Worm (Caenorhabditis elegans) whole organism, L4/young adult: ENCODE data around the gene T19D12.1.

ENCODE experiments used
- W03F9.2 ChIP-seq: fragments of 150-350 bp; optimal IDR thresholded peaks from 2 replicates; lab custom pipeline; 2014; ENCODE audit warnings: missing biosample characterization, missing genetic modification characterization
- dao-5 ChIP-seq: sonication (generic microtip); optimal IDR thresholded peaks from 2 replicates; lab custom pipeline; 2016; ENCODE audit warnings: missing genotype, missing genetic modification characterization, moderate library complexity, missing compliant biosample characterization
- him-1 ChIP-seq: sonication (generic microtip); optimal IDR thresholded peaks from 2 replicates; lab custom pipeline; 2016; ENCODE audit warnings: missing genotype, missing genetic modification reagents, missing genetic modification characterization, missing compliant biosample characterization

Gene T19D12.1

DNA sequence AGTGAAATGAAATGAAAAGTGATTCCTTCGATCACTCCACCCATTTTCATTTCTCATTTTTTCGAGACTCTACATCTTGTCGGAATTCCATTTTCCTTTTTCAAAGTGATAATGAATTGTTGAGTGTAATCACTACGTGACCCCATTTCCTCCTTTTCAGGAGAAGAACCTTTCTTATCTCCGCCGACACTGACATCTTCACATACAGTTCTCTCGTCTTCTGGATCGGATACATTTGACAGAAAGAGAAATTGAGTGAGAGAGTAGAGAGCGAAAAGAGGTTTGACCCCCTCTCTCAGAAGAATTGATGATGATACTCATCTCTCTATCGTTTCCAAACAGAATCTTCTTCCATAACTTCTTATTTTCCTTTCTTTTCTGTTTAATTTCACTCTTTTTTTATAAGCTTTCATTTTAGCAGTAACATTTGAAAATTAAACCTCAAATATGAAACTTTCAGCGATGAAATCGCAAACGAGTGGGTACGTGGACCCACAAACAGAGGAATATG lies 47.2 kb downstream of the T19D12.1 start, which contains the start of gene dpy-2:
dpy-2 (plus strand) TSS at position 461 of the 511 bp plus-strand sequence.
- no peak for TF ChIP-seq W03F9.2 (tag; lab: Kevin White, UChicago)

DNA sequence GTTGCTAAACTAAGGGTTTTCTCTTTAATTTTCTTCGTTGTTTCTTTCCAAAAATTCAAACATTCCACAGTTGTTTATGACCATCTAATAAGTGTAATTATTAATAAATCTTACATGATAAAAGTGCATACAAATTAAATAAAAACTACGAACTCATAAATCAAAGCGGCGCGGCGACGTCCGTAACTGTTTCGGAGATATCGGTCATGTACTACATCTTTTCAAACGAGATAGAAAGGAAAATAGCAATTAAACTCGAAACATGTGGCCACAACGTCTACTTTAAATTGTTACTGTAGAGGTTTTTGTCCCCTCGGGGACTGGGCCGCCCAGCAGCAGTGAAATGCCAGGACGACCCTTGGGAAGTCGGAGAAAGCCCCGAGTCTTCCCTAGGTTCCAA lies 49.2 kb downstream of the T19D12.1 start:
- no peak for TF ChIP-seq W03F9.2 (tag; lab: Kevin White, UChicago)
- TF ChIP-seq dao-5: no peak
- TF ChIP-seq him-1 (tag; lab: Kevin White, UChicago): no peak

DNA sequence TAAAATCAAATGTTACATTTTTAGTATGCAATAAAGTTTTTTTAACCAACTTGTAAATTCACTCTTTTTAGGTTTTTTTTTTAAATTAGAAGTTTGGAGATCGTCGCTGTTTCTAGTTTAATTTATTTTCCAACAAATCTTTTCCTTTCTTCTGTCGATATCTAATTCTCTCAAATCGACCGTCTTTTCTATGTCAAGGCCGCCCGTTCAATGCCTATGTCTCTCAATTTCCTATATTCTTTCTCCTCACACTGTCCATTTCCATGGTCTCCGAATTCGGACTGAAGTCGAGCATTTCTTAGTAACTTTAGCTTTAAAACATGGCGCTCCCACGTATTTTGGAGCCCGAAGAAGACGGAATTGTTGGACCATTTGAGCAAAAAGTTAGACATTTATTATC lies 49.9 kb downstream of the T19D12.1 start, which contains the start of the genes T14B4.5 and T14B4.20:
T14B4.5 (plus strand) TSS at position 226 of the 400 bp plus-strand sequence.
T14B4.20 (plus strand) TSS at position 264 of the 400 bp plus-strand sequence.
- TF ChIP-seq him-1 (tag; lab: Kevin White, UChicago): no peak
- TF ChIP-seq W03F9.2 (tag; lab: Kevin White, UChicago): no peak
- no peak for TF ChIP-seq dao-5

DNA sequence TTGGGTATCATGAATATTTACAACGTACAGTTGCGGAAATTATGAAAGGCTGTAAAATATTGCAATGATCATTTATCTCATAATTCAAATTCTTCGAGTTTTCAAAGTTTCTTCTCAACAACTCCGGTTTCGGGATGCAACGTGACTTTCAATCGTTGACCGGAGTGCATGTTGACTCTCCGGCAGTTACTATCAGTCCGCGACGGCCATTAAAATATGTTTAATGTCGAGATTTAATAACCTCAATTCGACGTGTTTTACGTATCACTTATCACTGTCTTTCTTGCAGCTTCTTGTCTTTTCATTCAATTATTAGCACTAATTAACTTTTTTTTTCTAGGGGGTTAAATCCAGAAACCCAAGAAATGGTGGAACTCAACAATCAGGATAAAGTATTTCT lies 51.5 kb downstream of the T19D12.1 start, which contains the start of gene tsp-10:
tsp-10 (plus strand) TSS at position 366 of the 400 bp plus-strand sequence.
- TF ChIP-seq him-1 (tag; lab: Kevin White, UChicago) (no peak), dao-5 (no peak), W03F9.2 (tag; lab: Kevin White, UChicago) (no peak)

DNA sequence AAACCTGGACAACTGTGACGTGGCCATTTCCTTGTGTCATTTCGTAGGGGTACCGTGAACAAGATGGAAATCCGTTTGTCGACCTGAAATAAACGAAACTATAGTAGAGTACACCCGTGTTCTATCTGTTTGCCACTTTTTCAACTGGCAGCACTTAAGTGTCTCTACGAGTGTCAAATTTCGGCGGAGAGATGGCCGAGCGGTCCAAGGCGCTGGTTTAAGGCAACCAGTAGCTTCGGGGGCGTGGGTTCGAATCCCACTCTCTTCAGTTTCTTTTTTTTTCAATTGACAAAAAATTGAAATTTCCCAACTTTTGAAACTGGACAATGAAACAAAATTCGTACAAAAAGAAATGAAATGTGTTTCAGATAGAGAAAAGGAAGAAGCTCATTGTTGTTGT lies 54.9 kb downstream of the T19D12.1 start:
- TF ChIP-seq him-1 (tag; lab: Kevin White, UChicago): peak; percentile 49
- no peak for TF ChIP-seq dao-5
